Worm (Caenorhabditis elegans) whole organism, L3 larva: ENCODE results near the gene rnp-7.

Source experiments
- R02D3.7 ChIP-seq: fragments of 150-350 bp; optimal IDR thresholded peaks from 2 replicates; lab custom pipeline; 2014; ENCODE audit warnings: missing biosample characterization, missing genetic modification characterization
- ZK546.5 ChIP-seq: sonication (generic microtip); optimal IDR thresholded peaks from 2 replicates; lab custom pipeline; 2017; ENCODE audit warnings: missing biosample characterization, missing genetic modification characterization
- aly-2 ChIP-seq: fragments of 150-350 bp; optimal IDR thresholded peaks from 2 replicates; lab custom pipeline; 2014; ENCODE audit warnings: missing biosample characterization, missing genetic modification characterization
- ama-1 ChIP-seq: fragments of 150-350 bp; optimal IDR thresholded peaks from 2 replicates; lab custom pipeline; 2018
- ceh-16 ChIP-seq: sonication (generic microtip); optimal IDR thresholded peaks from 2 replicates; lab custom pipeline; 2017; ENCODE audit warnings: missing biosample characterization, missing genetic modification characterization
- ceh-28 ChIP-seq: fragments of 150-350 bp; optimal IDR thresholded peaks from 2 replicates; lab custom pipeline; 2014; ENCODE audit warnings: missing biosample characterization, missing genetic modification reagents, missing genetic modification characterization
- ceh-82 ChIP-seq: fragments of 150-350 bp; optimal IDR thresholded peaks from 2 replicates; lab custom pipeline; 2014; ENCODE audit warnings: missing biosample characterization, missing genetic modification characterization
- ceh-9 ChIP-seq: sonication (generic microtip); optimal IDR thresholded peaks from 2 replicates; lab custom pipeline; 2018; ENCODE audit warnings: missing biosample characterization, missing genetic modification characterization
- daf-12 ChIP-seq: fragments of 150-350 bp; optimal IDR thresholded peaks from 2 replicates; lab custom pipeline; 2014; ENCODE audit warnings: missing biosample characterization, missing genetic modification reagents, missing genetic modification characterization
- egl-27 ChIP-seq: sonication (generic microtip); optimal IDR thresholded peaks from 4 replicates; lab custom pipeline; 2017; ENCODE audit warnings: missing biosample characterization, missing genetic modification reagents, missing genetic modification characterization
- egl-5 ChIP-seq: fragments of 150-350 bp; optimal IDR thresholded peaks from 2 replicates; lab custom pipeline; 2017; ENCODE audit warnings: missing biosample characterization, missing genetic modification reagents, missing genetic modification characterization, inconsistent platforms
- elt-1 ChIP-seq: fragments of 150-350 bp; optimal IDR thresholded peaks from 2 replicates; lab custom pipeline; 2014; ENCODE audit warnings: missing biosample characterization, missing genetic modification characterization
- elt-2 ChIP-seq: sonication (generic microtip); optimal IDR thresholded peaks from 2 replicates; lab custom pipeline; 2016; ENCODE audit warnings: missing genetic modification reagents, mild to moderate bottlenecking, missing genetic modification characterization, missing compliant biosample characterization
- elt-3 ChIP-seq, 3 experiments: fragments of 150-350 bp in 1 of 3; sonication (generic microtip) in 2 of 3; optimal IDR thresholded peaks; 2 replicates in 2 of 3; 4 replicates in 1 of 3; lab custom pipeline; 2014 to 2017; ENCODE audit warnings: missing biosample characterization in 3 of 3, missing genetic modification characterization in 3 of 3
- fkh-10 ChIP-seq: sonication (generic microtip); optimal IDR thresholded peaks from 2 replicates; lab custom pipeline; 2017; ENCODE audit warnings: missing biosample characterization, missing genetic modification reagents, missing genetic modification characterization
- fkh-2 ChIP-seq: fragments of 150-350 bp; optimal IDR thresholded peaks from 2 replicates; lab custom pipeline; 2014; ENCODE audit warnings: missing biosample characterization, missing genetic modification reagents, missing genetic modification characterization
- fos-1 ChIP-seq: fragments of 150-350 bp; optimal IDR thresholded peaks from 2 replicates; lab custom pipeline; 2014; ENCODE audit warnings: missing biosample characterization, missing genetic modification characterization
- hmg-11 ChIP-seq: sonication (generic microtip); optimal IDR thresholded peaks from 2 replicates; lab custom pipeline; 2016; ENCODE audit warnings: missing genetic modification characterization, missing compliant biosample characterization
- jun-1 ChIP-seq: fragments of 150-350 bp; optimal IDR thresholded peaks from 2 replicates; lab custom pipeline; 2014; ENCODE audit warnings: missing biosample characterization, missing genetic modification reagents, missing genetic modification characterization
- lin-15B ChIP-seq: fragments of 150-350 bp; optimal IDR thresholded peaks from 2 replicates; lab custom pipeline; 2014; ENCODE audit warnings: missing biosample characterization, missing genetic modification characterization
- lin-39 ChIP-seq: fragments of 150-350 bp; optimal IDR thresholded peaks from 2 replicates; lab custom pipeline; 2018; ENCODE audit warnings: missing biosample characterization, missing genetic modification reagents, missing genetic modification characterization
- lsy-12 ChIP-seq: sonication (generic microtip); optimal IDR thresholded peaks from 2 replicates; lab custom pipeline; 2016; ENCODE audit warnings: mild to moderate bottlenecking, missing genetic modification characterization, missing compliant biosample characterization
- mdl-1 ChIP-seq: fragments of 150-350 bp; optimal IDR thresholded peaks from 2 replicates; lab custom pipeline; 2014; ENCODE audit warnings: missing biosample characterization, missing genetic modification characterization
- mml-1 ChIP-seq: fragments of 150-350 bp; sonication (generic microtip); optimal IDR thresholded peaks from 3 replicates; lab custom pipeline; 2014; ENCODE audit warnings: missing biosample characterization, missing genetic modification characterization
- nfya-1 ChIP-seq: sonication (generic microtip); optimal IDR thresholded peaks from 2 replicates; lab custom pipeline; 2017; ENCODE audit warnings: missing genetic modification characterization, mild to moderate bottlenecking, missing compliant biosample characterization, antibody characterized with exemption, moderate library complexity; ENCODE audit not compliant: insufficient read depth
- nhr-237 ChIP-seq: fragments of 150-350 bp; optimal IDR thresholded peaks from 2 replicates; lab custom pipeline; 2014; ENCODE audit warnings: missing biosample characterization, missing genetic modification characterization
- nhr-25 ChIP-seq: sonication (generic microtip); optimal IDR thresholded peaks from 2 replicates; lab custom pipeline; 2017; ENCODE audit warnings: missing biosample characterization, missing genetic modification characterization
- nhr-28 ChIP-seq: fragments of 150-350 bp; optimal IDR thresholded peaks from 2 replicates; lab custom pipeline; 2014; ENCODE audit warnings: missing biosample characterization, missing genetic modification characterization
- nhr-43 ChIP-seq: sonication (generic microtip); optimal IDR thresholded peaks from 2 replicates; lab custom pipeline; 2016; ENCODE audit warnings: mild to moderate bottlenecking, missing genetic modification characterization, missing compliant biosample characterization; ENCODE audit not compliant: poor library complexity, severe bottlenecking
- nhr-77 ChIP-seq: fragments of 150-350 bp; optimal IDR thresholded peaks from 2 replicates; lab custom pipeline; 2014; ENCODE audit warnings: missing biosample characterization, missing genetic modification characterization
- pha-4 ChIP-seq: fragments of 150-350 bp; optimal IDR thresholded peaks from 2 replicates; lab custom pipeline; 2014; ENCODE audit warnings: missing biosample characterization, missing genetic modification reagents, missing genetic modification characterization
- pqm-1 ChIP-seq: fragments of 150-350 bp; optimal IDR thresholded peaks from 2 replicates; lab custom pipeline; 2017; ENCODE audit warnings: missing biosample characterization, missing genetic modification characterization, inconsistent platforms
- skn-1 ChIP-seq: fragments of 150-350 bp; optimal IDR thresholded peaks from 2 replicates; lab custom pipeline; 2014; ENCODE audit warnings: missing biosample characterization, missing genetic modification characterization
- snpc-4 ChIP-seq: fragments of 150-350 bp; optimal IDR thresholded peaks from 2 replicates; lab custom pipeline; 2014; ENCODE audit warnings: missing biosample characterization, missing genetic modification characterization
- tbx-2 ChIP-seq: sonication (generic microtip); optimal IDR thresholded peaks from 2 replicates; lab custom pipeline; 2016; ENCODE audit warnings: mild to moderate bottlenecking, missing genetic modification characterization, missing compliant biosample characterization
- unc-39 ChIP-seq: sonication (generic microtip); optimal IDR thresholded peaks from 4 replicates; lab custom pipeline; 2017; ENCODE audit warnings: missing biosample characterization, missing genetic modification characterization
- unc-62 ChIP-seq: fragments of 150-350 bp; sonication (generic microtip); optimal IDR thresholded peaks from 4 replicates; lab custom pipeline; 2014; ENCODE audit warnings: missing biosample characterization, missing genetic modification reagents, missing genetic modification characterization
- ztf-11 ChIP-seq: fragments of 150-350 bp; optimal IDR thresholded peaks from 2 replicates; lab custom pipeline; 2014; ENCODE audit warnings: missing biosample characterization, missing genetic modification characterization
- ztf-4 ChIP-seq: fragments of 150-350 bp; optimal IDR thresholded peaks from 2 replicates; lab custom pipeline; 2014; ENCODE audit warnings: missing biosample characterization, missing genetic modification characterization

The rnp-7 gene

ce11 chrIII:7142172-7142601 lies 18.8 kb downstream of the rnp-7 start (continued):
- TF ChIP-seq unc-62 (GFP tag; lab: Kevin White, UChicago) = no peak
- no peak for TF ChIP-seq ZK546.5 (tag; lab: Kevin White, UChicago)
- TF ChIP-seq lin-39 (tag; lab: Kevin White, UChicago) = no peak
- peak; percentile 43 for TF ChIP-seq nfya-1 (tag; lab: Kevin White, UChicago)
- TF ChIP-seq ceh-16 (tag; lab: Kevin White, UChicago) = no peak
- peak; percentile 11 for TF ChIP-seq nhr-25 (tag; lab: Kevin White, UChicago)
- TF ChIP-seq ceh-28 (tag; lab: Kevin White, UChicago) = no peak
- no peak for TF ChIP-seq hmg-11 (tag; lab: Kevin White, UChicago)
- TF ChIP-seq ceh-82 (tag; lab: Kevin White, UChicago) = no peak
- TF ChIP-seq ztf-11 = no peak
- TF ChIP-seq lin-15B = no peak
- TF ChIP-seq fkh-2 (tag; lab: Kevin White, UChicago) = no peak
- TF ChIP-seq pqm-1 (tag; lab: Kevin White, UChicago) = peak; percentile 45
- TF ChIP-seq nhr-28 (tag; lab: Kevin White, UChicago) = no peak
- TF ChIP-seq fkh-10 = no peak
- no peak for TF ChIP-seq egl-27
- no peak for TF ChIP-seq egl-5 (tag; lab: Kevin White, UChicago)
- no peak for TF ChIP-seq pha-4
- no peak for TF ChIP-seq ceh-9 (tag; lab: Kevin White, UChicago)
- no peak for TF ChIP-seq ztf-4 (tag; lab: Kevin White, UChicago)
- TF ChIP-seq unc-39 (tag; lab: Kevin White, UChicago) = no peak
- TF ChIP-seq R02D3.7 (tag; lab: Kevin White, UChicago) = no peak

- TF ChIP-seq pha-4 = peak; percentile 51
- TF ChIP-seq egl-27 = peak; percentile 78
- TF ChIP-seq nhr-43 = no peak
- TF ChIP-seq daf-12 (tag; lab: Kevin White, UChicago) = no peak
- peak; percentile 8 for TF ChIP-seq lin-15B
- TF ChIP-seq ama-1 = peak; percentile 91
- peak; percentile 62 for TF ChIP-seq nhr-77 (tag; lab: Kevin White, UChicago)
- TF ChIP-seq nhr-25 (tag; lab: Kevin White, UChicago) = no peak
- TF ChIP-seq snpc-4 (tag; lab: Kevin White, UChicago) = peak; percentile 98
- TF ChIP-seq elt-3 (tag; optimal IDR thresholded peaks at IDR 0.05; lab: Kevin White, UChicago) = peak in 1 of 3 experiments; percentile 3
- TF ChIP-seq skn-1 (tag; lab: Kevin White, UChicago) = peak; percentile 36
- TF ChIP-seq pqm-1 (tag; lab: Kevin White, UChicago) = peak; percentile 62
- TF ChIP-seq ceh-28 (tag; lab: Kevin White, UChicago) = peak; percentile 42
- TF ChIP-seq lsy-12 (tag; lab: Kevin White, UChicago) = peak; percentile 55
- peak; percentile 31 for TF ChIP-seq R02D3.7 (tag; lab: Kevin White, UChicago)
- peak; percentile 61 for TF ChIP-seq nfya-1 (tag; lab: Kevin White, UChicago)
- TF ChIP-seq elt-2 (tag; lab: Kevin White, UChicago) = peak; percentile 80
- TF ChIP-seq nhr-237 (tag; lab: Kevin White, UChicago) = no peak
- TF ChIP-seq, all 47 proteins: peak for 14
These were observed 19.7 kb downstream of the rnp-7 start for ce11 chrIII:7141285-7141715.

- no peak for TF ChIP-seq pha-4
- TF ChIP-seq fos-1 (tag; lab: Kevin White, UChicago) = no peak
- peak; percentile 31 for TF ChIP-seq R02D3.7 (tag; lab: Kevin White, UChicago)
- TF ChIP-seq ZK546.5 (tag; lab: Kevin White, UChicago) = no peak
- TF ChIP-seq elt-2 (tag; lab: Kevin White, UChicago) = peak; percentile 17
- peak; percentile 4 for TF ChIP-seq pqm-1 (tag; lab: Kevin White, UChicago)
- TF ChIP-seq tbx-2 (tag; lab: Kevin White, UChicago) = peak; percentile 11
- peak; percentile 43 for TF ChIP-seq nhr-43
- peak; percentile 20 for TF ChIP-seq lsy-12 (tag; lab: Kevin White, UChicago)
- peak; percentile 96 for TF ChIP-seq snpc-4 (tag; lab: Kevin White, UChicago)
- no peak for TF ChIP-seq nhr-77 (tag; lab: Kevin White, UChicago)
- no peak for TF ChIP-seq nhr-237 (tag; lab: Kevin White, UChicago)
- TF ChIP-seq nfya-1 (tag; lab: Kevin White, UChicago) = peak; percentile 72
- TF ChIP-seq ceh-16 (tag; lab: Kevin White, UChicago) = no peak
- peak; percentile 25 for TF ChIP-seq ama-1
- peak; percentile 70 for TF ChIP-seq nhr-25 (tag; lab: Kevin White, UChicago)
- no peak for TF ChIP-seq fkh-10
These were observed 20.7 kb downstream of the rnp-7 start for ce11 chrIII:7140228-7140710.

- TF ChIP-seq mml-1 (no peak), nhr-25 (tag; lab: Kevin White, UChicago) (no peak), fos-1 (tag; lab: Kevin White, UChicago) (no peak), elt-1 (tag; lab: Kevin White, UChicago) (no peak), mdl-1 (tag; lab: Kevin White, UChicago) (no peak), egl-27 (no peak), aly-2 (no peak), jun-1 (tag; lab: Kevin White, UChicago) (no peak), lsy-12 (tag; lab: Kevin White, UChicago) (no peak), nhr-77 (tag; lab: Kevin White, UChicago) (no peak), hmg-11 (tag; lab: Kevin White, UChicago) (no peak), elt-3 (tag; optimal IDR thresholded peaks at IDR 0.05; lab: Kevin White, UChicago) (no peak), elt-2 (tag; lab: Kevin White, UChicago) (no peak), lin-15B (no peak), snpc-4 (tag; lab: Kevin White, UChicago) (no peak)
These were observed 22.8 kb downstream of the rnp-7 start, which contains the start of gene B0280.11 for ce11 chrIII:7138178-7138577. TSS of gene B0280.11 (minus strand) at chrIII:7138278.
